Worm (Caenorhabditis elegans) whole organism, young adult: ENCODE results near the gene K01A12.2.

Source experiments
- C06A6.2 ChIP-seq: fragments of 200-800 bp; sonication (Bioruptor generic); conservative IDR thresholded peaks from 2 replicates; pipeline ENCODE4 v1.3.6; 2022; ENCODE audit warnings: missing genetic modification characterization, missing compliant biosample characterization
- D2030.7 ChIP-seq: fragments of 200-800 bp; sonication (Bioruptor generic); IDR thresholded peaks from 2 replicates; pipeline ENCODE4 v1.3.6; 2022; ENCODE audit warnings: missing genetic modification reagents, missing genetic modification characterization, missing compliant biosample characterization
- F33H1.4 ChIP-seq: fragments of 200-800 bp; sonication (Bioruptor generic); IDR thresholded peaks from 2 replicates; pipeline ENCODE4 v1.3.6; 2022; ENCODE audit warnings: missing genetic modification reagents, missing genetic modification characterization, missing compliant biosample characterization
- F52B5.7 ChIP-seq: sonication (generic microtip); optimal IDR thresholded peaks from 2 replicates; lab custom pipeline; 2016; ENCODE audit warnings: mild to moderate bottlenecking, missing genetic modification characterization, missing compliant biosample characterization
- F57A8.1 ChIP-seq: fragments of 200-800 bp; sonication (Bioruptor generic); optimal IDR thresholded peaks from 2 replicates; lab custom pipeline; 2018; ENCODE audit warnings: mild to moderate bottlenecking, missing genetic modification characterization, moderate library complexity, missing compliant biosample characterization
- Y56A3A.18 ChIP-seq: fragments of 200-800 bp; sonication (Bioruptor generic); IDR thresholded peaks from 2 replicates; pipeline ENCODE4 v1.3.6; 2022; ENCODE audit warnings: missing genetic modification reagents, missing genetic modification characterization, missing compliant biosample characterization
- Y67H2A.10 ChIP-seq: fragments of 200-800 bp; sonication (Bioruptor generic); conservative IDR thresholded peaks from 2 replicates; pipeline ENCODE4 v1.3.6; 2022; ENCODE audit warnings: missing genetic modification reagents, missing genetic modification characterization, missing compliant biosample characterization
- aptf-3 ChIP-seq: fragments of 200-800 bp; sonication (Bioruptor generic); IDR thresholded peaks from 2 replicates; pipeline ENCODE4 v1.3.6; 2022; ENCODE audit warnings: missing genetic modification characterization, missing compliant biosample characterization
- attf-6 ChIP-seq: fragments of 200-800 bp; sonication (Bioruptor generic); IDR thresholded peaks from 2 replicates; pipeline ENCODE4 v1.3.6; 2022; ENCODE audit warnings: missing genetic modification reagents, missing genetic modification characterization, missing compliant biosample characterization
- ccch-3 ChIP-seq: fragments of 200-800 bp; sonication (Bioruptor generic); optimal IDR thresholded peaks from 2 replicates; lab custom pipeline; 2018; ENCODE audit warnings: mild to moderate bottlenecking, missing genetic modification characterization, missing compliant biosample characterization
- ceh-100 ChIP-seq: fragments of 200-800 bp; sonication (Bioruptor generic); IDR thresholded peaks from 2 replicates; pipeline ENCODE4 v1.3.6; 2022; ENCODE audit warnings: missing genetic modification reagents, missing genetic modification characterization, missing compliant biosample characterization
- ceh-27 ChIP-seq: fragments of 200-800 bp; sonication (Bioruptor generic); optimal IDR thresholded peaks from 2 replicates; lab custom pipeline; 2018; ENCODE audit warnings: mild to moderate bottlenecking, missing genetic modification characterization, moderate library complexity, missing compliant biosample characterization
- ceh-40 ChIP-seq: fragments of 200-800 bp; sonication (Bioruptor generic); IDR thresholded peaks from 2 replicates; pipeline ENCODE4 v1.3.6; 2022; ENCODE audit warnings: missing genetic modification characterization, missing compliant biosample characterization
- die-1 ChIP-seq: sonication (generic microtip); optimal IDR thresholded peaks from 2 replicates; lab custom pipeline; 2016; ENCODE audit warnings: missing genotype, mild to moderate bottlenecking, missing genetic modification characterization, missing compliant biosample characterization
- hsf-1 ChIP-seq: fragments of 200-800 bp; sonication (Bioruptor generic); IDR thresholded peaks from 2 replicates; pipeline ENCODE4 v1.3.6; 2022; ENCODE audit warnings: missing genetic modification reagents, missing genetic modification characterization, missing compliant biosample characterization
- let-607 ChIP-seq, 2 experiments: fragments of 200-800 bp in 1 of 2; sonication (Bioruptor generic) in 1 of 2; sonication (generic microtip) in 1 of 2; optimal IDR thresholded peaks; 2 replicates each; lab custom pipeline; 2016 to 2018; ENCODE audit warnings: mild to moderate bottlenecking in 2 of 2, missing compliant biosample characterization in 2 of 2, missing genetic modification characterization in 2 of 2, moderate library complexity in 2 of 2, missing genotype in 1 of 2
- lin-35 ChIP-seq, 3 experiments: fragments of 150-350 bp in 2 of 3; sonication (generic microtip) in 1 of 3; optimal IDR thresholded peaks; 2 replicates each; lab custom pipeline; 2014 to 2018; ENCODE audit warnings: missing biosample characterization in 3 of 3, missing genetic modification characterization in 3 of 3, missing genetic modification reagents in 3 of 3
- lin-40 ChIP-seq: sonication (generic microtip); optimal IDR thresholded peaks from 2 replicates; lab custom pipeline; 2016; ENCODE audit warnings: missing genetic modification characterization, mild to moderate bottlenecking, missing compliant biosample characterization, missing genotype, missing genetic modification reagents
- madf-3 ChIP-seq: fragments of 200-800 bp; sonication (Bioruptor generic); IDR thresholded peaks from 2 replicates; pipeline ENCODE4 v1.3.6; 2022; ENCODE audit warnings: missing genetic modification reagents, missing genetic modification characterization, missing compliant biosample characterization
- mel-28 ChIP-seq: sonication (generic microtip); optimal IDR thresholded peaks from 2 replicates; lab custom pipeline; 2016; ENCODE audit warnings: borderline replicate concordance, mild to moderate bottlenecking, missing genetic modification characterization, missing compliant biosample characterization
- nhr-179 ChIP-seq: sonication (generic microtip); optimal IDR thresholded peaks from 2 replicates; lab custom pipeline; 2016; ENCODE audit warnings: mild to moderate bottlenecking, missing genetic modification characterization, missing compliant biosample characterization
- nhr-90 ChIP-seq: sonication (generic microtip); optimal IDR thresholded peaks from 2 replicates; lab custom pipeline; 2016; ENCODE audit warnings: missing genotype, mild to moderate bottlenecking, missing genetic modification characterization, missing compliant biosample characterization
- rcor-1 ChIP-seq: fragments of 200-800 bp; sonication (Bioruptor generic); IDR thresholded peaks from 2 replicates; pipeline ENCODE4 v1.3.6; 2022; ENCODE audit warnings: missing genetic modification reagents, missing genetic modification characterization, missing compliant biosample characterization
- sptf-2 ChIP-seq: fragments of 200-800 bp; sonication (Bioruptor generic); optimal IDR thresholded peaks from 2 replicates; lab custom pipeline; 2018; ENCODE audit warnings: mild to moderate bottlenecking, missing genetic modification characterization, missing compliant biosample characterization
- unc-62 ChIP-seq: fragments of 150-350 bp; optimal IDR thresholded peaks from 2 replicates; lab custom pipeline; 2014; ENCODE audit warnings: missing biosample characterization, missing genetic modification reagents, missing genetic modification characterization
- xnd-1 ChIP-seq: sonication (generic microtip); optimal IDR thresholded peaks from 2 replicates; lab custom pipeline; 2016; ENCODE audit warnings: missing genotype, missing genetic modification reagents, missing genetic modification characterization, missing compliant biosample characterization
- ztf-28 ChIP-seq: fragments of 200-800 bp; sonication (Bioruptor generic); IDR thresholded peaks from 2 replicates; pipeline ENCODE4 v1.3.6; 2022; ENCODE audit warnings: missing genetic modification reagents, missing genetic modification characterization, missing compliant biosample characterization
- ztf-3 ChIP-seq: fragments of 200-800 bp; sonication (Bioruptor generic); optimal IDR thresholded peaks from 2 replicates; lab custom pipeline; 2018; ENCODE audit warnings: mild to moderate bottlenecking, missing genetic modification characterization, missing compliant biosample characterization

The K01A12.2 gene

ce11 chrX:8659521-8659920 is 46.4 kb downstream of the K01A12.2 start (continued):
- TF ChIP-seq ceh-27 (GFP tag; lab: Kevin White, UChicago) (no peak), lin-35 (GFP tag; optimal IDR thresholded peaks at IDR 0.05; lab: Kevin White, UChicago) (no peak), aptf-3 (no peak), F57A8.1 (GFP tag; lab: Kevin White, UChicago) (no peak)

- TF ChIP-seq nhr-90 (tag; lab: Kevin White, UChicago) (no peak), hsf-1 (GFP tag; lab: Robert Waterston, UW) (no peak), aptf-3 (no peak), F52B5.7 (tag; lab: Kevin White, UChicago) (no peak), attf-6 (GFP tag; lab: Robert Waterston, UW) (no peak), mel-28 (no peak), ccch-3 (GFP tag; lab: Kevin White, UChicago) (no peak), ceh-40 (GFP tag; lab: Robert Waterston, UW) (no peak), Y56A3A.18 (GFP tag; lab: Robert Waterston, UW) (no peak), ceh-100 (GFP tag; lab: Robert Waterston, UW) (no peak), let-607 (tag; optimal IDR thresholded peaks at IDR 0.05; lab: Kevin White, UChicago) (no peak), madf-3 (GFP tag; lab: Robert Waterston, UW) (no peak), xnd-1 (tag; lab: Kevin White, UChicago) (no peak), D2030.7 (GFP tag; lab: Robert Waterston, UW) (no peak)
Measured at ce11 chrX:8660319-8660718, 47.2 kb downstream of the K01A12.2 start, which contains the start of gene rig-1. Gene rig-1, plus strand, starts transcription at chrX:8660619.

- TF ChIP-seq F33H1.4 (GFP tag; lab: Robert Waterston, UW) (no peak), C06A6.2 (GFP tag; lab: Robert Waterston, UW) (no peak), madf-3 (GFP tag; lab: Robert Waterston, UW) (no peak), let-607 (tag; optimal IDR thresholded peaks at IDR 0.05; lab: Kevin White, UChicago) (no peak), nhr-179 (no peak), lin-40 (tag; lab: Kevin White, UChicago) (no peak), Y67H2A.10 (GFP tag; lab: Robert Waterston, UW) (no peak), ztf-3 (GFP tag; lab: Kevin White, UChicago) (no peak), die-1 (tag; lab: Kevin White, UChicago) (no peak), ztf-28 (GFP tag; lab: Robert Waterston, UW) (no peak), rcor-1 (GFP tag; lab: Robert Waterston, UW) (no peak), unc-62 (GFP tag; lab: Kevin White, UChicago) (no peak)
- TF ChIP-seq, all 124 proteins: peak for 0
Measured at ce11 chrX:8660909-8661308, 47.8 kb downstream of the K01A12.2 start.

- TF ChIP-seq sptf-2 (GFP tag; lab: Kevin White, UChicago), result no peak
- TF ChIP-seq, all 124 proteins: peak for 0
Measured at ce11 chrX:8662452-8662851, 49.3 kb downstream of the K01A12.2 start.
